Fruit fly (Drosophila melanogaster): Measurements from ENCODE around the gene CG46310.
A peak's percentile ranks its signal among the peaks of the same experiment; 100 is the strongest.

Gene CG46310

DNA sequence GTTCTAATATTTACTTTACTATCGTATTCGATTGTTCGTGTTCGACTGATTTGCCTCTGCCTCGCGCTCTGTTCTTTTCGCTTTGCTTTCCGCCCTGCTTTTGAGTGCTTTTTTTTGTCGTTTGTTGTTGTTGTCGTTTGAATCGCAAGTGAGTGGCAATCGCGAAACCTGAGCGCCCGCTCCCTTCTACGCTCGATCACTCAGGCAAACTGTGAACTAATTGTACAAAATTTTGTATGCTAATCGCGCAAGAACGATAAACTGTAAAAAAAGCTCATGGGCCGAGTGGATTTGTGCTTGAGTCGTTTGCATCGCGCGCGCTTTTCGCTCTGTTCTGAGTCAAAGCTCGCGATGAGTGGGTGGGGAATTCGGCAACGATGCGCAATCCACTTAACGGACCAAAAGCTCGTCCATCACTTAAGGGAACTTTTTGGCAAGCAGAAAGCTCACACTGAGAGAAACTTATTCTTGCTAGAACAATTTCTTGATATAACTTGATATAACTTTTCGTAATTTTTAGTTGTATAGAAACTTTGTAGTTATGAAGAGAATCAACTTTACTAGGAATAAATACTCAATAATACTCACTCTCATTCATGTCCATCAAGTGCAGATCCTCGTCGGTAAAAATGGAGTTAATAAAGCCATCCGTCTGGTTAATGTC, 17.6 kb downstream of the CG46310 start (continued):
- peak; percentile 64 for TF ChIP-seq Met (GFP tag; optimal IDR thresholded peaks at IDR 0.05)
- TF ChIP-seq svp (GFP tag) = peak; percentile 88
- TF ChIP-seq Eip93F (GFP tag; optimal IDR thresholded peaks at IDR 0.05) = peak; percentile 57
- no peak for TF ChIP-seq Hr38 (GFP tag; optimal IDR thresholded peaks at IDR 0.05)
- TF ChIP-seq lz (GFP tag; optimal IDR thresholded peaks at IDR 0.05) = peak; percentile 70
- no peak for TF ChIP-seq spab (GFP tag; optimal IDR thresholded peaks at IDR 0.05)
- peak; percentile 44 for TF ChIP-seq Sox102F (GFP tag; optimal IDR thresholded peaks at IDR 0.05)
- TF ChIP-seq CG11762 (GFP tag; optimal IDR thresholded peaks at IDR 0.05; ENCODE audit: insufficient read depth) = no peak
- TF ChIP-seq CG34406 (GFP tag; optimal IDR thresholded peaks at IDR 0.05) = no peak
- 0 out of 3 replicates have a peak, but pooled peaks have one; percentile 20 for TF ChIP-seq CG6163 (GFP tag; IDR thresholded peaks at IDR 0.05)
- no peak for TF ChIP-seq Ets21C (GFP tag; optimal IDR thresholded peaks at IDR 0.05)
- no peak for TF ChIP-seq Smox (GFP tag; optimal IDR thresholded peaks at IDR 0.05)
- TF ChIP-seq CG8319 (GFP tag; optimal IDR thresholded peaks at IDR 0.05) = no peak
- peak; percentile 43 for TF ChIP-seq cyc (GFP tag; optimal IDR thresholded peaks at IDR 0.05)

DNA sequence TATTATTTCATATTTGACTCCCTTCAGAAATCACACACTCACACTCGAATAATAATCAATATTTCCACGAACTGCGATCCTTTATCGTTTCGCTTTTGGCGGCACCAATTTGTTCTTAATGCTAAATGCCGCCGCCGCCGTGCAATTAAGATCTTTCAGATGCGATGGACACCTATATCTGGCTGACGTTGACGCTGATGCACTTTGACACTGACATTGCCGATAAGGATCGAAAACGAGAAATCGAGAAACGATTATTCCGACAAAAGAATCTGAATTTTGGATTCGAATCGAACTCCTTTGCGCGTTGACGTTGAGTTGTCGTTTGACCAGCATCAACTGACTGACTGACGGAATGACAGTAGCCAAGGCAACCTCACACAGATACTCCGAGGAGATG, 19.3 kb downstream of the CG46310 start:
- TF ChIP-seq acj6 (GFP tag; optimal IDR thresholded peaks at IDR 0.05) (no peak), svp (GFP tag) (peak; percentile 97)

DNA sequence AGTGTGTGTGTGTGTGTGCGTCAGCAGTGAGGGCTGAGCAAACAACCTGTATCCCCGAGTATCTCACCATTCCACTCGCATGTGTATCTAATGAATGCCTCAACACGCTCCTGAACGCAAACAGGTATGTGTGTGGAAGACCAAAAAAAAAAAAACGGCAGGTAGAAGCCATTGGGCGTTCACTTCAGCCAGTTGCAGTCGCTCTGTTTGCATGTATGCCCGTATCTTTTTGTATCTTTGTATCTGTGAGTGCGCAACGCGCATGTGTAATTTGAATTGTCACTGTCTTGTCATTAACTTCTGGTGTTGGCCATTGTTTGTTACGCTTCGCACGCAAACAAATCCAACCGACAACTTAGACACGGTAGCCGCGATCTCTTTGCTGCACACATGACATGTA, 19.7 kb downstream of the CG46310 start:
- TF ChIP-seq Ets96B (tag; optimal IDR thresholded peaks at IDR 0.05) (no peak), fkh (GFP tag; optimal IDR thresholded peaks at IDR 0.05) (peak; percentile 63), ss (GFP tag; optimal IDR thresholded peaks at IDR 0.05) (peak in 1 of 2 experiments; percentile 41)

DNA sequence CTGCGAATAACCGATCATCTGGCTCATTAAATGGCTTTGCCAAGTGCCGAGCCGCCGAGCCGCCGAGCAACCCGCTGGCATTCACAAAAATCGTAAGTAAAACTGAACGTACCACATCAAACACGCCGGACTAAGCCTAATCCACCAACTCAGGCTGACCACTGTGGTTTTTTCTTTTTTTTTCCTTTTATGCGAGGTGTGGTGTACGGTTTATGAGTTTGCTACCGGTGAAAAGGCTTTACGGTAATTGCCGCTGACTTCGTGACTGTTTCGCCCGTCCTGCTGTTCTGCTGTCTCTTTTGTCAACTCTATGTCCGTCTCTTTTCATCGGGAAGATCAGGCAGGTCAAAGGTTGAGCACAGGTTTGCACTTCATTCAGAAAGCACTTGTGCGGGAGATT, 22.0 kb downstream of the CG46310 start:
- no peak for TF ChIP-seq CG6276 (GFP tag; optimal IDR thresholded peaks at IDR 0.05)
- no peak for TF ChIP-seq Hr4 (GFP tag; optimal IDR thresholded peaks at IDR 0.05)
- TF ChIP-seq Eip93F (GFP tag; optimal IDR thresholded peaks at IDR 0.05) = no peak
- TF ChIP-seq Hr38 (GFP tag; optimal IDR thresholded peaks at IDR 0.05) = no peak

- TF ChIP-seq Sox14 (GFP tag; optimal IDR thresholded peaks at IDR 0.05) (peak; percentile 78), CG11294 (GFP tag; IDR thresholded peaks at IDR 0.05) (no peak), esn (GFP tag; optimal IDR thresholded peaks at IDR 0.05) (peak; percentile 49), CG6854 (GFP tag; optimal IDR thresholded peaks at IDR 0.05) (peak; percentile 82), CG6808 (GFP tag; optimal IDR thresholded peaks at IDR 0.05) (peak; percentile 13), Hr4 (GFP tag; optimal IDR thresholded peaks at IDR 0.05) (no peak), ss (GFP tag; optimal IDR thresholded peaks at IDR 0.05) (peak; percentile 61 to 67), CG10631 (GFP tag; optimal IDR thresholded peaks at IDR 0.05) (no peak), CG4318 (GFP tag; optimal IDR thresholded peaks at IDR 0.05) (no peak), Ets96B (tag; optimal IDR thresholded peaks at IDR 0.05) (no peak), Smox (GFP tag; optimal IDR thresholded peaks at IDR 0.05) (no peak), vri (GFP tag; optimal IDR thresholded peaks at IDR 0.05) (peak; percentile 14), lz (GFP tag; optimal IDR thresholded peaks at IDR 0.05) (peak; percentile 25), Eip75B (GFP tag; optimal IDR thresholded peaks at IDR 0.05) (no peak), CG11902 (GFP tag; optimal IDR thresholded peaks at IDR 0.05) (no peak), CG10669 (GFP tag; optimal IDR thresholded peaks at IDR 0.05) (peak; percentile 2), fkh (GFP tag; optimal IDR thresholded peaks at IDR 0.05) (no peak), Sox102F (GFP tag; optimal IDR thresholded peaks at IDR 0.05) (no peak), achi (GFP tag; optimal IDR thresholded peaks at IDR 0.05) (no peak), Gug (GFP tag; IDR thresholded peaks at IDR 0.05) (no peak), CG34406 (GFP tag; optimal IDR thresholded peaks at IDR 0.05) (no peak), net (GFP tag; optimal IDR thresholded peaks at IDR 0.05) (peak; percentile 20), dsx (GFP tag; optimal IDR thresholded peaks at IDR 0.05; ENCODE audit: poor library complexity, severe bottlenecking) (no peak), dac (GFP tag; optimal IDR thresholded peaks at IDR 0.05) (no peak), Sox15 (GFP tag; optimal IDR thresholded peaks at IDR 0.05) (no peak), Ets21C (GFP tag; optimal IDR thresholded peaks at IDR 0.05) (no peak), fd85E (GFP tag; optimal IDR thresholded peaks at IDR 0.05) (no peak), topi (GFP tag; optimal IDR thresholded peaks at IDR 0.05) (no peak), CG9139 (GFP tag; optimal IDR thresholded peaks at IDR 0.05) (no peak), CG15336 (GFP tag; IDR thresholded peaks at IDR 0.05) (0 out of 2 replicates have a peak, but pooled peaks have one; percentile 16), CG8119 (GFP tag; IDR thresholded peaks at IDR 0.05) (no peak; the same call in 2 of the 3 replicates)
Observed at dm6 chr3R:23201122-23201521, 27.4 kb downstream of the CG46310 start.
